Fruit fly (Drosophila melanogaster): ENCODE data around the gene Cyt-c1.

Cyt-c1 gene

DNA sequence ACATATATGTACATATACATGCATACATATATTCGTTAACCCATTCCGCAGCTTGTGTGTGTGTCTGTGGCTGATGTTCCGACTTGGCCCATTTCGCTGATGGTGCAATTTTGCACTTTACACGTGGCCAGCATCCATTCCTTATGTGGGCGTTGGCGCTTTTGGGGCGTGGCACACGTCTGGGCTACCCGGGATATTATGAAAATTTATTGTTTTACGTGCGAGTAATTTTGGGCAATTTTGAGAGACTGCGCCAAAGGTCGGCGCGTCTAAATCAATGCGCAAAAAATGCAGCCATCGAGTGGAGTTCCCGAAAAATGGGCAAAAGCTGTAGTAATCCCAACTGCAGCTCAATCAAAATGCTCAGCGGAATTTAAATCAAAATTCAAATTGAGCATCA, 12.0 kb downstream of the Cyt-c1 start:
- no peak for TF ChIP-seq Mnt (GFP tag; optimal IDR thresholded peaks at IDR 0.05)
- no peak for TF ChIP-seq CG14711 (tag; optimal IDR thresholded peaks at IDR 0.05)
- TF ChIP-seq CG33017 (tag; optimal IDR thresholded peaks at IDR 0.05): no peak
- no peak for TF ChIP-seq kay (GFP tag; ENCODE audit: borderline replicate concordance)
- TF ChIP-seq Clk (GFP tag; optimal IDR thresholded peaks at IDR 0.05): no peak
- no peak for TF ChIP-seq CG12768 (GFP tag; optimal IDR thresholded peaks at IDR 0.05)
- TF ChIP-seq Hr96 (GFP tag; optimal IDR thresholded peaks at IDR 0.05): no peak
- no peak for TF ChIP-seq pad (GFP tag; optimal IDR thresholded peaks at IDR 0.05)
- TF ChIP-seq bab1 (GFP tag; optimal IDR thresholded peaks at IDR 0.05): no peak
- no peak for TF ChIP-seq CG7045 (GFP tag; optimal IDR thresholded peaks at IDR 0.05)
- no peak for TF ChIP-seq tj (GFP tag; optimal IDR thresholded peaks at IDR 0.05)
- no peak for TF ChIP-seq ovo (GFP tag; optimal IDR thresholded peaks at IDR 0.05)
- TF ChIP-seq toe (GFP tag; optimal IDR thresholded peaks at IDR 0.05): no peak
- no peak for TF ChIP-seq cnc (optimal IDR thresholded peaks at IDR 0.05)
- TF ChIP-seq CG11617 (GFP tag; optimal IDR thresholded peaks at IDR 0.05): no peak
- no peak for TF ChIP-seq CG7101 (tag; optimal IDR thresholded peaks at IDR 0.05)

DNA sequence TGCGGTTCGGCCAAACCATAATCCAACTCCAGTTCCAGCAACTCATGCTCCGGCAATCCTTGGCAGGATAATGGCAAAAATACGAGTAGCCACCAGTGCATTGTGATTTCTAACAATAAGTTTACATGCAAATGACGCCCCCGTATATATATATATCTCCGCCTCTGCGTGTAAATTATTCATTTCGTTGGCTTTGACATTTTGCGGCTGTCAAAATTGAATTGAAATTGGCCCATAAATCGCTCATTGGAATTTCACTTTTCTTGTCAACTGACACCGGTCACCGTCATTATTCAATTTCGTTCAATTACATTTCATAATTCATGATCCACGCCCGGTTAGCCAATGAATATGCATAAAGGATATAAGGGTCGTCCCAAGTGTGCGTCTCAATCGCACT, 22.7 kb downstream of the Cyt-c1 start, which contains the start of gene Ir64a:
Gene Ir64a, minus strand, starts transcription at position 101 of the 400 bp plus-strand sequence.
- TF ChIP-seq cic (GFP tag; optimal IDR thresholded peaks at IDR 0.05): no peak
- no peak for TF ChIP-seq Hr96 (GFP tag; optimal IDR thresholded peaks at IDR 0.05)
- no peak for TF ChIP-seq kay (GFP tag; ENCODE audit: borderline replicate concordance)

DNA sequence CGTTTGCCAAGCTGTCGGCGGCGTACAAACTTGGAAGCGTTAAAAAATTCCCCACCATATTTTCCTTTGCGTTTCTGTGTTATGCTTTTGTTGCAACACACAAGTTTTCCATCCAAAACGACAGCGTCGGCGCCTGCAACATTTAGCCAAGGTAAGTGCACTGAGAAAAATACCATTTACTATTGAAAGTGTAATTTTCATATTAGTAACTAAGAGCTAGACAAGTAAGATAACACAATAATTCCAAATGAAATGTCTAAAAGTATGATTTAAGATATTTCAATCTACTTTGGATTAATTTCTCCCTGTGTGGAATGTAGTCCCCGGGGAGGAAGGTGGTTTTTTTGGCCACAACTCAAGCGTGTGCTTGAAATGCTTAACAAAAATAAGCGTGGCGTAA, 25.8 kb downstream of the Cyt-c1 start:
- no peak for TF ChIP-seq toe (GFP tag; optimal IDR thresholded peaks at IDR 0.05)
- no peak for TF ChIP-seq kay (GFP tag; ENCODE audit: borderline replicate concordance)
- TF ChIP-seq Mnt (GFP tag; optimal IDR thresholded peaks at IDR 0.05): no peak

Data from whole organism, adult.